Fruit fly (Drosophila melanogaster) whole organism, prepupa: ENCODE measurements around the gene CG14329.
A peak's percentile ranks its signal among the peaks of the same experiment; 100 is the strongest.

Source experiments
- Blimp-1 ChIP-seq: fragments of 200-800 bp; sonication (Bioruptor generic); optimal IDR thresholded peaks from 3 replicates; lab custom pipeline; 2017; ENCODE audit warnings: missing biosample characterization, missing genetic modification characterization, mild to moderate bottlenecking, moderate library complexity, missing genetic modification reagents
- CG10669 ChIP-seq: fragments of 200-800 bp; sonication (Bioruptor generic); optimal IDR thresholded peaks from 3 replicates; lab custom pipeline; 2018; ENCODE audit warnings: missing biosample characterization, mild to moderate bottlenecking, missing genetic modification characterization, moderate library complexity
- CG11294 ChIP-seq: fragments of 200-800 bp; sonication (Bioruptor generic); IDR thresholded peaks from 2 replicates; pipeline ENCODE4 v1.3.6; 2022; ENCODE audit warnings: missing biosample characterization, missing genetic modification characterization
- CG11762 ChIP-seq: fragments of 200-800 bp; sonication (Bioruptor generic); optimal IDR thresholded peaks from 3 replicates; lab custom pipeline; 2016; ENCODE audit warnings: missing biosample characterization, missing genetic modification characterization; ENCODE audit not compliant: insufficient read depth
- CG11902 ChIP-seq: fragments of 200-800 bp; sonication (Bioruptor generic); optimal IDR thresholded peaks from 3 replicates; lab custom pipeline; 2016; ENCODE audit warnings: missing biosample characterization, missing genetic modification characterization
- CG15336 ChIP-seq: fragments of 200-800 bp; sonication (Bioruptor generic); IDR thresholded peaks from 2 replicates; pipeline ENCODE4 v1.3.6; 2022; ENCODE audit warnings: missing biosample characterization, missing genetic modification characterization
- CG1621 ChIP-seq: fragments of 200-800 bp; sonication (Bioruptor generic); optimal IDR thresholded peaks from 3 replicates; lab custom pipeline; 2018; ENCODE audit warnings: missing biosample characterization, mild to moderate bottlenecking, missing genetic modification characterization
- CG16779 ChIP-seq: fragments of 200-800 bp; sonication (Bioruptor generic); optimal IDR thresholded peaks from 3 replicates; lab custom pipeline; 2017; ENCODE audit warnings: missing biosample characterization, mild to moderate bottlenecking, missing genetic modification characterization
- CG31627 ChIP-seq: fragments of 200-800 bp; sonication (Bioruptor generic); optimal IDR thresholded peaks from 3 replicates; lab custom pipeline; 2016; ENCODE audit warnings: missing biosample characterization, missing genetic modification characterization
- CG3919 ChIP-seq: fragments of 200-800 bp; sonication (Bioruptor generic); optimal IDR thresholded peaks from 3 replicates; lab custom pipeline; 2016; ENCODE audit warnings: missing biosample characterization, missing genetic modification characterization
- CG6163 ChIP-seq: fragments of 200-800 bp; sonication (Bioruptor generic); IDR thresholded peaks from 3 replicates; pipeline ENCODE4 v1.3.6; 2022; ENCODE audit warnings: missing biosample characterization, missing genetic modification characterization
- CG6276 ChIP-seq: fragments of 200-800 bp; sonication (Bioruptor generic); optimal IDR thresholded peaks from 2 replicates; lab custom pipeline; 2017; ENCODE audit warnings: missing biosample characterization, mild to moderate bottlenecking, missing genetic modification characterization
- CG6792 ChIP-seq: fragments of 200-800 bp; sonication (Bioruptor generic); optimal IDR thresholded peaks from 3 replicates; lab custom pipeline; 2016; ENCODE audit warnings: missing biosample characterization, missing genetic modification characterization
- CG6854 ChIP-seq: fragments of 200-800 bp; sonication (Bioruptor generic); optimal IDR thresholded peaks from 2 replicates; lab custom pipeline; 2017; ENCODE audit warnings: missing biosample characterization, mild to moderate bottlenecking, missing genetic modification characterization
- CG7368 ChIP-seq: fragments of 200-800 bp; sonication (Bioruptor generic); optimal IDR thresholded peaks from 3 replicates; lab custom pipeline; 2016; ENCODE audit warnings: missing biosample characterization, missing genetic modification characterization
- CG8119 ChIP-seq: fragments of 200-800 bp; sonication (Bioruptor generic); IDR thresholded peaks from 3 replicates; pipeline ENCODE4 v1.3.6; 2022; ENCODE audit warnings: missing biosample characterization, missing genetic modification characterization
- CG8319 ChIP-seq: fragments of 200-800 bp; sonication (Bioruptor generic); optimal IDR thresholded peaks from 3 replicates; lab custom pipeline; 2016; ENCODE audit warnings: missing biosample characterization, missing genetic modification characterization
- CG9139 ChIP-seq: fragments of 200-800 bp; sonication (Bioruptor generic); optimal IDR thresholded peaks from 3 replicates; lab custom pipeline; 2017; ENCODE audit warnings: missing biosample characterization, mild to moderate bottlenecking, missing genetic modification characterization
- Eip78C ChIP-seq: fragments of 200-800 bp; sonication (Bioruptor generic); peaks from one replicate; lab custom pipeline; 2016; ENCODE audit warnings: missing biosample characterization, missing genetic modification characterization
- Eip93F ChIP-seq: fragments of 200-800 bp; sonication (Bioruptor generic); optimal IDR thresholded peaks from 2 replicates; lab custom pipeline; 2016; ENCODE audit warnings: missing biosample characterization, mild to moderate bottlenecking, missing genetic modification characterization
- Gug ChIP-seq: fragments of 200-800 bp; sonication (Bioruptor generic); IDR thresholded peaks from 2 replicates; pipeline ENCODE4 v1.3.6; 2022; ENCODE audit warnings: missing biosample characterization, missing genetic modification characterization
- Hr39 ChIP-seq: fragments of 200-800 bp; sonication (Bioruptor generic); optimal IDR thresholded peaks from 2 replicates; lab custom pipeline; 2016; ENCODE audit warnings: missing biosample characterization, missing genetic modification characterization
- OdsH ChIP-seq: fragments of 200-800 bp; sonication (Bioruptor generic); optimal IDR thresholded peaks from 3 replicates; lab custom pipeline; 2016; ENCODE audit warnings: missing biosample characterization, missing genetic modification characterization
- Smox ChIP-seq: fragments of 200-800 bp; sonication (Bioruptor generic); optimal IDR thresholded peaks from 3 replicates; lab custom pipeline; 2016; ENCODE audit warnings: missing biosample characterization, missing genetic modification characterization
- Sox14 ChIP-seq: fragments of 200-800 bp; sonication (Bioruptor generic); optimal IDR thresholded peaks from 3 replicates; lab custom pipeline; 2016; ENCODE audit warnings: missing biosample characterization, missing genetic modification characterization
- Sox15 ChIP-seq: fragments of 200-800 bp; sonication (Bioruptor generic); optimal IDR thresholded peaks from 3 replicates; lab custom pipeline; 2016; ENCODE audit warnings: missing biosample characterization, missing genetic modification characterization
- achi ChIP-seq: fragments of 200-800 bp; sonication (Bioruptor generic); optimal IDR thresholded peaks from 3 replicates; lab custom pipeline; 2016; ENCODE audit warnings: missing biosample characterization, missing genetic modification characterization
- acj6 ChIP-seq: fragments of 200-800 bp; sonication (Bioruptor generic); optimal IDR thresholded peaks from 3 replicates; lab custom pipeline; 2016; ENCODE audit warnings: missing biosample characterization, missing genetic modification characterization
- cyc ChIP-seq: fragments of 200-800 bp; sonication (Bioruptor generic); optimal IDR thresholded peaks from 3 replicates; lab custom pipeline; 2016; ENCODE audit warnings: missing biosample characterization, missing genetic modification characterization
- dac ChIP-seq: fragments of 200-800 bp; sonication (Bioruptor generic); optimal IDR thresholded peaks from 2 replicates; lab custom pipeline; 2017; ENCODE audit warnings: missing biosample characterization, mild to moderate bottlenecking, missing genetic modification characterization
- eg ChIP-seq: fragments of 200-800 bp; sonication (Bioruptor generic); IDR thresholded peaks from 3 replicates; pipeline ENCODE4 v1.3.6; 2022; ENCODE audit warnings: missing biosample characterization, missing genetic modification characterization
- fd59A ChIP-seq: fragments of 200-800 bp; sonication (Bioruptor generic); optimal IDR thresholded peaks from 2 replicates; lab custom pipeline; 2017; ENCODE audit warnings: missing biosample characterization, mild to moderate bottlenecking, missing genetic modification characterization, missing genetic modification reagents
- fd85E ChIP-seq: fragments of 200-800 bp; sonication (Bioruptor generic); optimal IDR thresholded peaks from 3 replicates; lab custom pipeline; 2016; ENCODE audit warnings: missing biosample characterization, missing genetic modification characterization
- fkh ChIP-seq: fragments of 200-800 bp; sonication (Bioruptor generic); optimal IDR thresholded peaks from 3 replicates; lab custom pipeline; 2017; ENCODE audit warnings: missing biosample characterization, mild to moderate bottlenecking, missing genetic modification characterization, moderate library complexity
- net ChIP-seq: fragments of 200-800 bp; sonication (Bioruptor generic); optimal IDR thresholded peaks from 3 replicates; lab custom pipeline; 2016; ENCODE audit warnings: missing biosample characterization, missing genetic modification characterization
- salr ChIP-seq, 2 experiments: fragments of 200-800 bp; sonication (Bioruptor generic); optimal IDR thresholded peaks; 3 replicates each; lab custom pipeline; 2016 to 2018; ENCODE audit warnings: missing biosample characterization in 2 of 2, missing genetic modification characterization in 2 of 2, mild to moderate bottlenecking in 1 of 2
- ss ChIP-seq, 2 experiments: fragments of 200-800 bp; sonication (Bioruptor generic); optimal IDR thresholded peaks; 2 replicates in 1 of 2; 3 replicates in 1 of 2; lab custom pipeline; 2017 to 2018; ENCODE audit warnings: mild to moderate bottlenecking in 2 of 2, missing biosample characterization in 2 of 2, missing genetic modification characterization in 2 of 2, moderate library complexity in 1 of 2
- svp ChIP-seq: fragments of 200-800 bp; sonication (Bioruptor generic); peaks from one replicate; lab custom pipeline; 2016; ENCODE audit warnings: missing biosample characterization, missing genetic modification characterization
- vri ChIP-seq: fragments of 200-800 bp; sonication (Bioruptor generic); optimal IDR thresholded peaks from 3 replicates; lab custom pipeline; 2016; ENCODE audit warnings: missing biosample characterization, mild to moderate bottlenecking, missing genetic modification characterization

The CG14329 gene

dm6 chr3R:17611836-17612235 lies 2.7 kb downstream of the CG14329 start:
- TF ChIP-seq CG11762 (GFP tag; lab: Kevin White, UChicago) (no peak), Eip78C (GFP tag; lab: Kevin White, UChicago) (peak; percentile 45)

- no peak for TF ChIP-seq Blimp-1 (GFP tag; lab: Kevin White, UChicago)
- TF ChIP-seq CG8119: no peak
- TF ChIP-seq CG10669: no peak
- TF ChIP-seq CG7368 (GFP tag; lab: Kevin White, UChicago): no peak
- TF ChIP-seq CG6276 (GFP tag; lab: Kevin White, UChicago): no peak
- TF ChIP-seq fkh (GFP tag; lab: Kevin White, UChicago): no peak
- TF ChIP-seq CG16779 (tag; lab: Kevin White, UChicago): no peak
- TF ChIP-seq Eip93F: no peak
- TF ChIP-seq achi (GFP tag; lab: Kevin White, UChicago): no peak
- TF ChIP-seq, all 60 proteins: peak for 0
Measured at dm6 chr3R:17612587-17612986, 3.4 kb downstream of the CG14329 start, which contains the start of gene CG34281. CG34281 (plus strand) TSS chr3R:17612887.

- TF ChIP-seq Eip78C (GFP tag; lab: Kevin White, UChicago) (peak; percentile 25), ss (GFP tag; optimal IDR thresholded peaks at IDR 0.05; lab: Kevin White, UChicago) (peak; percentile 24 to 47), CG8319 (GFP tag; lab: Kevin White, UChicago) (no peak), OdsH (GFP tag; lab: Kevin White, UChicago) (no peak), fd85E (GFP tag; lab: Kevin White, UChicago) (no peak), cyc (GFP tag; lab: Kevin White, UChicago) (no peak), CG6854 (no peak), CG11902 (no peak), CG9139 (GFP tag; lab: Kevin White, UChicago) (no peak), CG6792 (GFP tag; lab: Kevin White, UChicago) (no peak), CG31627 (GFP tag; lab: Kevin White, UChicago) (no peak), CG15336 (no peak), net (GFP tag; lab: Kevin White, UChicago) (no peak), salr (GFP tag; optimal IDR thresholded peaks at IDR 0.05; lab: Kevin White, UChicago) (no peak), CG16779 (tag; lab: Kevin White, UChicago) (no peak), eg (GFP tag; lab: Robert Waterston, UW) (no peak), vri (GFP tag; lab: Kevin White, UChicago) (peak; percentile 34), CG10669 (no peak), Gug (no peak), CG6163 (no peak), Sox15 (no peak), CG6276 (GFP tag; lab: Kevin White, UChicago) (no peak), fd59A (GFP tag; lab: Kevin White, UChicago) (no peak)
- TF ChIP-seq, all 60 proteins: peak for 3
Measured at dm6 chr3R:17613549-17613948, 4.4 kb downstream of the CG14329 start, which contains the start of gene CG14327. CG14327 (plus strand) TSS chr3R:17613709.

- TF ChIP-seq svp: no peak
- TF ChIP-seq dac (GFP tag; lab: Kevin White, UChicago): no peak
- no peak for TF ChIP-seq achi (GFP tag; lab: Kevin White, UChicago)
- no peak for TF ChIP-seq OdsH (GFP tag; lab: Kevin White, UChicago)
- no peak for TF ChIP-seq Gug
- TF ChIP-seq Hr39: no peak
- TF ChIP-seq CG10669: no peak
- TF ChIP-seq fd85E (GFP tag; lab: Kevin White, UChicago): no peak
- no peak for TF ChIP-seq acj6 (GFP tag; lab: Kevin White, UChicago)
- no peak for TF ChIP-seq Sox14 (GFP tag; lab: Kevin White, UChicago)
- no peak for TF ChIP-seq CG3919 (GFP tag; lab: Kevin White, UChicago)
- TF ChIP-seq Smox (GFP tag; lab: Kevin White, UChicago): no peak
- TF ChIP-seq Eip78C (GFP tag; lab: Kevin White, UChicago): no peak
- TF ChIP-seq Sox15: no peak
- TF ChIP-seq fd59A (GFP tag; lab: Kevin White, UChicago): no peak
- no peak for TF ChIP-seq CG1621 (tag; lab: Kevin White, UChicago)
- TF ChIP-seq CG11294 (GFP tag; lab: Robert Waterston, UW): no peak
- TF ChIP-seq ss (GFP tag; optimal IDR thresholded peaks at IDR 0.05; lab: Kevin White, UChicago): no peak
- no peak for TF ChIP-seq CG11762 (GFP tag; lab: Kevin White, UChicago)
Measured at dm6 chr3R:17615076-17615475, 5.9 kb downstream of the CG14329 start.
